Worm (Caenorhabditis elegans): Measurements from ENCODE around the gene R02D3.8.

Gene R02D3.8

DNA sequence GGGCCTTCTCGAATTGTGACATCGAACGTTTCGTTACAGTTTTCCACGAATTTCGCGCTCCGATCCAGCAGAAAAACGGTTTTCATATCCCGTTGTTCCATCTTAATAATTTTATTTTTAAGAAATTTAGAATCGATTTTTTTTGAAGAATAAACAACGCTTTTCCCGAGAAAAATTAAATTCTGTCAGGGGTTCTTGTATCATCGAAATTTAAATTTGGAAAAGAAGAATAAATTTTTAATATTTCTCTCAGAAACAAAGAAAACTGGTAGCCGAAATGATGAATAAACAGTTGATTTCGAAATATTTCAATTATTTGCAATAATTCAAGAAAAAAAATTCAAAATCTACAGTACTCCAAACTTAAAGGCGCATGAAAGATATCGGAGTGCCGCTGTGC, 19.7 kb downstream of the R02D3.8 start, which contains the start of gene ints-13:
Gene ints-13 (minus strand): TSS at position 101 of the 400 bp plus-strand sequence.
- no peak for TF ChIP-seq syd-9 (tag; optimal IDR thresholded peaks at IDR 0.05)
- no peak for TF ChIP-seq unc-86 (tag; optimal IDR thresholded peaks at IDR 0.05)
- TF ChIP-seq ztf-16 (tag; optimal IDR thresholded peaks at IDR 0.05) = no peak
- TF ChIP-seq hlh-8 (tag; optimal IDR thresholded peaks at IDR 0.05) = no peak
- no peak for TF ChIP-seq pag-3 (tag; optimal IDR thresholded peaks at IDR 0.05; ENCODE audit: borderline replicate concordance)
- no peak for TF ChIP-seq T23F11.4 (GFP tag; optimal IDR thresholded peaks at IDR 0.05)
- TF ChIP-seq ceh-19 (GFP tag; optimal IDR thresholded peaks at IDR 0.05) = no peak
- TF ChIP-seq ceh-9 (tag; optimal IDR thresholded peaks at IDR 0.05) = no peak
- no peak for TF ChIP-seq madf-2 (tag; optimal IDR thresholded peaks at IDR 0.05)
- no peak for TF ChIP-seq ttx-3 (tag; optimal IDR thresholded peaks at IDR 0.05)
- no peak for TF ChIP-seq dve-1 (tag; optimal IDR thresholded peaks at IDR 0.05)

DNA sequence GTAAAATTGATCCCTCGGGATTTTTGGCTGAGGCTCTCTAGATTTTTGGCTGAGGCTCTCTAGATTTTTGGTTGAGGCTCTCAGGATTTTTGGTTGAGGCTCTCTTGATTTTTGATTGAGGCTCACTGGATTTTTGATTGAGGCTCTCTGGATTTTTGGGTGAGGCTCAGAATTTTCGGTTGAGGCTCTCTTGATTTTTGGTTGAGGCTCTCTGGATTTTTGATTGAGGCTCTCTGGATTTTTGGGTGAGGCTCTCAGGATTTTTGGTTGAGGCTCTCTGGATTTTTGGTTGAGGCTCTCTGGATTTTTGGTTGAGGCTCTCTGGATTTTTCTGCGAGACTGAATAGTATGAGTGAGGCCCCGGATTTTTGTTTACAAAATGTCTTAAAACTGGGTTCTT, 20.9 kb downstream of the R02D3.8 start:
- TF ChIP-seq hlh-6 (tag; optimal IDR thresholded peaks at IDR 0.05) (no peak), ama-1 (optimal IDR thresholded peaks at IDR 0.05) (no peak), sdc-2 (tag; optimal IDR thresholded peaks at IDR 0.05) (no peak), ttx-3 (tag; optimal IDR thresholded peaks at IDR 0.05) (no peak), hlh-13 (GFP tag; optimal IDR thresholded peaks at IDR 0.05) (no peak), ahr-1 (tag; optimal IDR thresholded peaks at IDR 0.05) (no peak), ztf-16 (tag; optimal IDR thresholded peaks at IDR 0.05) (no peak), ceh-45 (GFP tag; IDR thresholded peaks at IDR 0.05) (no peak), K09A11.1 (tag; optimal IDR thresholded peaks at IDR 0.05; ENCODE audit: insufficient read depth) (no peak), zip-5 (tag; optimal IDR thresholded peaks at IDR 0.05) (no peak), fkh-10 (GFP tag; optimal IDR thresholded peaks at IDR 0.05) (no peak), pha-2 (tag; optimal IDR thresholded peaks at IDR 0.05) (no peak), pha-4 (tag; optimal IDR thresholded peaks at IDR 0.05) (no peak), che-1 (tag; optimal IDR thresholded peaks at IDR 0.05) (no peak), unc-3 (GFP tag; conservative IDR thresholded peaks at IDR 0.05) (no peak), unc-3 (tag; optimal IDR thresholded peaks at IDR 0.05) (no peak), npax-4 (tag; optimal IDR thresholded peaks at IDR 0.05) (no peak)

DNA sequence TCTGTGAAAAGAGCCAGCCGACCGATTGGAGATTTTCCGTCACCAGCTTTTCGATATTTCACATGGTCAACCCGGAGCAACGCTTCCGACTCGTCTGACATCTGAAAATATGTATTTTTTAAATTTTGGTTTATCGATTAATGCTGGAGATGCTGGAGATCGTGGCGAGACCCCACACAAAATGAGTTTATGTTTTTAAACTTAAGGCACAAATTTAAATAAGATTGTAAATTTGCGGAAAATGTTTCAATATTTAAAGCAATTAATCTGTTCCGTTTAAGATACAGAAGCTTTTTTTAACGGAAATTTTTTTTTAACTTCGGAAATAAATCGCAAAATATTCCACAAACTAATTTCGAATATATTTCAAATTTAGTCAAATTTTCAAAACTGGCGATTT, 25.3 kb downstream of the R02D3.8 start, which contains the start of gene gtf-2H1:
Gene gtf-2H1 (minus strand): TSS at position 101 of the 400 bp plus-strand sequence.
- no peak for TF ChIP-seq pag-3 (tag; optimal IDR thresholded peaks at IDR 0.05; ENCODE audit: borderline replicate concordance)
- no peak for TF ChIP-seq ceh-30 (tag; optimal IDR thresholded peaks at IDR 0.05)
- no peak for TF ChIP-seq ceh-24 (tag; optimal IDR thresholded peaks at IDR 0.05)
- TF ChIP-seq ceh-19 (GFP tag; optimal IDR thresholded peaks at IDR 0.05) = no peak
- no peak for TF ChIP-seq odd-2 (tag; optimal IDR thresholded peaks at IDR 0.05)
- TF ChIP-seq ceh-45 (GFP tag; IDR thresholded peaks at IDR 0.05) = no peak
- TF ChIP-seq pha-4 (tag; optimal IDR thresholded peaks at IDR 0.05) = no peak
- TF ChIP-seq elt-4 (tag; optimal IDR thresholded peaks at IDR 0.05) = no peak
- TF ChIP-seq unc-3 (GFP tag; conservative IDR thresholded peaks at IDR 0.05) = no peak
- TF ChIP-seq unc-3 (tag; optimal IDR thresholded peaks at IDR 0.05) = no peak
- no peak for TF ChIP-seq dve-1 (tag; optimal IDR thresholded peaks at IDR 0.05)

DNA sequence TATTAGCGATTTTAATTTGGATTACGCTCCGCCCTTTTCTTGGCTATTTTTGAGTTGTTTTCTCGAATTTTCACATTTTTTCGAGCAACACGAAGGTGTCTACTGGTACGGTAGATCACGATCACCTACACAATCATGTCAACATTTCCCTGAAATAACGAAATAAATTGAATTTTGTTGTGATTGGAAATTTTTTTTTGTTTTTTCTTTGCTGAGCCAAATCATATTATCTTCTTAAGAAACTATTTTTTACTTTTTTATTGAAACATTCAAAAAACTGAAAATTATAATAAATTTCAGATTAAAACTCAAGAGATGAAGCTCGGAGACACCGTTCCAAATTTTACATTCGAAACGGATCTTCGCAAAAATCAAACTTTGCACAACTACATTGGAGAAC, 38.8 kb downstream of the R02D3.8 start, which contains the start of gene prdx-6:
Gene prdx-6 (plus strand): TSS at position 301 of the 400 bp plus-strand sequence.
- TF ChIP-seq ceh-18 (tag; optimal IDR thresholded peaks at IDR 0.05) = no peak
- no peak for TF ChIP-seq unc-3 (GFP tag; conservative IDR thresholded peaks at IDR 0.05)
- TF ChIP-seq unc-3 (tag; optimal IDR thresholded peaks at IDR 0.05) = no peak
- no peak for TF ChIP-seq npax-4 (tag; optimal IDR thresholded peaks at IDR 0.05)
- TF ChIP-seq lin-11 (tag; optimal IDR thresholded peaks at IDR 0.05) = no peak
- TF ChIP-seq elt-2 (tag; optimal IDR thresholded peaks at IDR 0.05) = no peak
- no peak for TF ChIP-seq pag-3 (tag; optimal IDR thresholded peaks at IDR 0.05; ENCODE audit: borderline replicate concordance)
- TF ChIP-seq hlh-13 (GFP tag; optimal IDR thresholded peaks at IDR 0.05) = no peak
- no peak for TF ChIP-seq K09A11.1 (tag; optimal IDR thresholded peaks at IDR 0.05; ENCODE audit: insufficient read depth)
- TF ChIP-seq unc-55 (GFP tag; optimal IDR thresholded peaks at IDR 0.05) = no peak
- no peak for TF ChIP-seq ceh-30 (tag; optimal IDR thresholded peaks at IDR 0.05)
- TF ChIP-seq K02D7.2 (tag; optimal IDR thresholded peaks at IDR 0.05) = no peak
- TF ChIP-seq ama-1 (optimal IDR thresholded peaks at IDR 0.05) = no peak
- no peak for TF ChIP-seq sox-4 (tag; optimal IDR thresholded peaks at IDR 0.05)
- no peak for TF ChIP-seq nfya-1 (tag; optimal IDR thresholded peaks at IDR 0.05)
- TF ChIP-seq tbx-2 (tag; optimal IDR thresholded peaks at IDR 0.05) = no peak
- no peak for TF ChIP-seq hlh-6 (tag; optimal IDR thresholded peaks at IDR 0.05)

Measured in whole organism, late embryonic.